Worm (Caenorhabditis elegans): Measurements from ENCODE around the gene atat-2.

Gene atat-2

DNA sequence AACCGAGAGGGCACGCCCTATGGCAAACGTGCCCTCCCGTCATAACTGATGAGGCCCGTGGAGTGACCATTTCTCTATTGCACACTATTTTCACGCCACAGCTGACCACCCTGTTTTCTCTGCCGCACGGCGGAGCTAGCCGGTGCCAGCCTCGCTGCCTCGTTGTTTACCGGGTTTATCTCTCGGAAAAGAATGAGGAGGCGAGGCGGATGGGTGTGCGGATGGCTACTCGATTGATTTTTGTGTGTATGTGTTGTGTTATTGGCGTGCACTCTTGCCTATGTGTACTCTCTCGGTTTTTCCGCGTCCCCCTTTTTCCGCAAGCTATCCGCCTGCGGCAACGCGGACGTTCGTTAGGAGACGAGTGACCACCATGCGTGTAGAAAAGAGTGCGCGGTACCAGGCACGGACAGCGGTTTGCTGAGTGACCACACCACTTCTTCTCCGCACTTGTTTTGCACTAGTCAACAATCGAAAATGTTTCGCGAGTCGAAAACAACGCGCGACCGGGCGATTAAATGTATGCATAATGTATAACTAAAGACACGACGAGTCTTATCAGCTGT, 36.8 kb upstream of the atat-2 start:
- 0 out of 2 replicates have a peak, but pooled peaks have one; percentile 50 for TF ChIP-seq tbx-11 (GFP tag; IDR thresholded peaks at IDR 0.05)
- TF ChIP-seq hmbx-1 (tag; optimal IDR thresholded peaks at IDR 0.05): no peak
- no peak for TF ChIP-seq ceh-36 (tag; optimal IDR thresholded peaks at IDR 0.05)
- TF ChIP-seq ama-1 (optimal IDR thresholded peaks at IDR 0.05): no peak
- peak; percentile 6; the same call in 1 of the 2 replicates for TF ChIP-seq scrt-1 (GFP tag; IDR thresholded peaks at IDR 0.05)
- peak; percentile 60 for TF ChIP-seq flt-1 (GFP tag; IDR thresholded peaks at IDR 0.05)
- TF ChIP-seq ceh-13 (GFP tag; optimal IDR thresholded peaks at IDR 0.05): peak; percentile 26
- no peak for TF ChIP-seq pes-1 (GFP tag; IDR thresholded peaks at IDR 0.05)
- TF ChIP-seq F13C5.2 (tag; optimal IDR thresholded peaks at IDR 0.05): peak; percentile 80
- TF ChIP-seq B0310.2 (tag; optimal IDR thresholded peaks at IDR 0.05): peak; percentile 74
- TF ChIP-seq aly-1 (tag; optimal IDR thresholded peaks at IDR 0.05): peak; percentile 77
- TF ChIP-seq hmg-4 (GFP tag; optimal IDR thresholded peaks at IDR 0.05): peak; percentile 94
- no peak for TF ChIP-seq tbx-37 (GFP tag; conservative IDR thresholded peaks at IDR 0.05)
- TF ChIP-seq hnd-1 (tag; optimal IDR thresholded peaks at IDR 0.05): no peak
- TF ChIP-seq ets-7 (tag; optimal IDR thresholded peaks at IDR 0.05): peak; percentile 76
- TF ChIP-seq tra-4 (tag; optimal IDR thresholded peaks at IDR 0.05): no peak
- 0 out of 2 replicates have a peak, but pooled peaks have one; percentile 36 for TF ChIP-seq sea-1 (GFP tag; conservative IDR thresholded peaks at IDR 0.05)

DNA sequence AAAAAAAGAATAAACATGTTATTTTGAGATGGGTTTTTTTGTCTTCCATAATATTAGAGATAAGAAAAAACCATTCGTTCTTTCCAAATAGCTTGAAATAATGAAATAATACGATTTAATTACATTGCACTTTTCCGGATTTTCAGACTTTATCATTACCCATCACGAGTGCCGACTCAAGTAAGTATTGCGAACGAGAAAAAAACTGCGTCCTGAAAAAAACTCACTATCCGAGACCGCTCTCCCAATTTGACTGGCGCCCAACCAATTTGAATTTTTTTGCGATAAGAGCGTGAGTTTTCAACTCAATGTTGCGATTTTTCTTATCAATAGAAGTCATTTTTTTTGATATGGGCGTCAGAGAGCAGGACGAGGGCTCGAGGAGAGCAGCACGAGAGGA, 35.9 kb upstream of the atat-2 start:
- TF ChIP-seq pes-1 (GFP tag; IDR thresholded peaks at IDR 0.05): no peak
- no peak for TF ChIP-seq aly-1 (tag; optimal IDR thresholded peaks at IDR 0.05)
- TF ChIP-seq F13C5.2 (tag; optimal IDR thresholded peaks at IDR 0.05): no peak
- TF ChIP-seq ceh-13 (GFP tag; optimal IDR thresholded peaks at IDR 0.05): no peak
- TF ChIP-seq scrt-1 (GFP tag; IDR thresholded peaks at IDR 0.05): no peak
- TF ChIP-seq hmg-4 (GFP tag; optimal IDR thresholded peaks at IDR 0.05): no peak
- no peak for TF ChIP-seq tbx-11 (GFP tag; IDR thresholded peaks at IDR 0.05)
- TF ChIP-seq tra-4 (tag; optimal IDR thresholded peaks at IDR 0.05): no peak

DNA sequence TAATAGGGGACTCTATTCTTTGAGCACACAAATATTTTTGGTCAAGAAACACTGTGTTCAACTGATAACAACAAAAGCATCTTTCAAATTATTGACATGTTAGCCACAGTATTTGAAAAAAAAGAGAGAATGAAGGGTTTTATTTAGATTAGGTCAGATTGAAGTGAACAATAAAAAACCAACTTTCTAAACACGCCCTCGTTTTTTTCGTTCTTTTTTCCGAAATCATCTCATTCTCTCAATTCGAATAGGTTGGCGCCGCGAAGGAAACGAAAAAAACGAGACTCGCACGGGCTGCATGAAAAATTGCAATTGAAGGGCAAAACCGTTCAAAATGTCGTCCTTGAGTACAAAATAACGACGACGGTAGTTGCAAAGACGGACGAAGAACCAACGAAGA, 34.6 kb upstream of the atat-2 start:
- TF ChIP-seq scrt-1 (GFP tag; IDR thresholded peaks at IDR 0.05): no peak
- TF ChIP-seq tra-4 (tag; optimal IDR thresholded peaks at IDR 0.05): no peak
- no peak for TF ChIP-seq ceh-13 (GFP tag; optimal IDR thresholded peaks at IDR 0.05)
- no peak for TF ChIP-seq F13C5.2 (tag; optimal IDR thresholded peaks at IDR 0.05)
- TF ChIP-seq hmg-4 (GFP tag; optimal IDR thresholded peaks at IDR 0.05): no peak
- no peak for TF ChIP-seq sea-1 (GFP tag; conservative IDR thresholded peaks at IDR 0.05)
- TF ChIP-seq B0310.2 (tag; optimal IDR thresholded peaks at IDR 0.05): no peak
- TF ChIP-seq ets-7 (tag; optimal IDR thresholded peaks at IDR 0.05): no peak
- TF ChIP-seq flt-1 (GFP tag; IDR thresholded peaks at IDR 0.05): no peak
- TF ChIP-seq tbx-37 (GFP tag; conservative IDR thresholded peaks at IDR 0.05): no peak
- TF ChIP-seq pes-1 (GFP tag; IDR thresholded peaks at IDR 0.05): no peak
- no peak for TF ChIP-seq aly-1 (tag; optimal IDR thresholded peaks at IDR 0.05)
- no peak for TF ChIP-seq ama-1 (optimal IDR thresholded peaks at IDR 0.05)

DNA sequence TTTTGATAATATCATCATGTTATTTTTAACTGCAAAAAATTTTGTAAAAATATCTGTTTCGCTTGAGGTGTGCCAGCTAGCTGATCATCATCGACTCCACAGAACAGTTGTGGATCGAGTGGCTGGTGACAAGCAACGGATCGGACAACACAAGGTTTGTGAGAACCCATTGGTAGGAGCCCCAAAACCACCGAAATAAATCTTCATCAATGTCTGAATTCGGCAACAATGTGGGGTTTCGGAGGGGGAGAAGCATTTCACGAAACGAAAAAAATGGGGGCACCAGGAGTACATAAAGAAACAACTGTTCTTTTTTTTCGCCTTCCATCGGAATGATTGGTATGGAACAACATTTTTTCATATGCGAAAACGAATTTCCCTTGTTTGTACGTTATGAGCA, 33.6 kb upstream of the atat-2 start:
- TF ChIP-seq flt-1 (GFP tag; IDR thresholded peaks at IDR 0.05) (no peak), pes-1 (GFP tag; IDR thresholded peaks at IDR 0.05) (no peak), hnd-1 (tag; optimal IDR thresholded peaks at IDR 0.05) (no peak), scrt-1 (GFP tag; IDR thresholded peaks at IDR 0.05) (no peak), tbx-11 (GFP tag; IDR thresholded peaks at IDR 0.05) (no peak), hmg-4 (GFP tag; optimal IDR thresholded peaks at IDR 0.05) (no peak), F13C5.2 (tag; optimal IDR thresholded peaks at IDR 0.05) (no peak), hmbx-1 (tag; optimal IDR thresholded peaks at IDR 0.05) (no peak), tra-4 (tag; optimal IDR thresholded peaks at IDR 0.05) (no peak), aly-1 (tag; optimal IDR thresholded peaks at IDR 0.05) (no peak), ama-1 (optimal IDR thresholded peaks at IDR 0.05) (no peak), tbx-37 (GFP tag; conservative IDR thresholded peaks at IDR 0.05) (no peak), sea-1 (GFP tag; conservative IDR thresholded peaks at IDR 0.05) (no peak), B0310.2 (tag; optimal IDR thresholded peaks at IDR 0.05) (no peak), ceh-13 (GFP tag; optimal IDR thresholded peaks at IDR 0.05) (no peak), ets-7 (tag; optimal IDR thresholded peaks at IDR 0.05) (no peak), ceh-36 (tag; optimal IDR thresholded peaks at IDR 0.05) (no peak)

DNA sequence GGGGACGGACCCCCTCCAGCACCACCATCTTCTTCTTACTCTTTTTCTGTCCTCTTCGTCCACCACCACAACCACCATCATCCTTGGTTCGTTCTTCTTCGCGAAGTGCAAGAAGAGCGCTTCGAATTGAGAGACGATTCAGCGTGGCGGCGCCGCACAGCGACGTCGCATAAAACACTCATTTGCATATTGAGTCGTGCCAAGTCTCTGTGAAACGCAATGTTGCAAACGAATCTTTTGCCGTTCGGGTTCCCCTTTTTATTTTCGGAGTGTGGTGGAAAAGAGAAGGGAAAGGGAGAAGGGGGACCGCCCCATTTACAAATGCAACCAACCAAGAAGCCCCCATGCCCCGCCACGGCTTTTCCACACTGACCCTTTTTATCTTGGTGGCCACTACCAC, 32.6 kb upstream of the atat-2 start:
- TF ChIP-seq flt-1 (GFP tag; IDR thresholded peaks at IDR 0.05) (0 out of 2 replicates have a peak, but pooled peaks have one; percentile 7), hmg-4 (GFP tag; optimal IDR thresholded peaks at IDR 0.05) (peak; percentile 75), aly-1 (tag; optimal IDR thresholded peaks at IDR 0.05) (peak; percentile 23), hmbx-1 (tag; optimal IDR thresholded peaks at IDR 0.05) (no peak), ets-7 (tag; optimal IDR thresholded peaks at IDR 0.05) (no peak), F13C5.2 (tag; optimal IDR thresholded peaks at IDR 0.05) (peak; percentile 55), ceh-36 (tag; optimal IDR thresholded peaks at IDR 0.05) (no peak), tbx-37 (GFP tag; conservative IDR thresholded peaks at IDR 0.05) (no peak), B0310.2 (tag; optimal IDR thresholded peaks at IDR 0.05) (peak; percentile 1), tbx-11 (GFP tag; IDR thresholded peaks at IDR 0.05) (no peak), pes-1 (GFP tag; IDR thresholded peaks at IDR 0.05) (no peak)

DNA sequence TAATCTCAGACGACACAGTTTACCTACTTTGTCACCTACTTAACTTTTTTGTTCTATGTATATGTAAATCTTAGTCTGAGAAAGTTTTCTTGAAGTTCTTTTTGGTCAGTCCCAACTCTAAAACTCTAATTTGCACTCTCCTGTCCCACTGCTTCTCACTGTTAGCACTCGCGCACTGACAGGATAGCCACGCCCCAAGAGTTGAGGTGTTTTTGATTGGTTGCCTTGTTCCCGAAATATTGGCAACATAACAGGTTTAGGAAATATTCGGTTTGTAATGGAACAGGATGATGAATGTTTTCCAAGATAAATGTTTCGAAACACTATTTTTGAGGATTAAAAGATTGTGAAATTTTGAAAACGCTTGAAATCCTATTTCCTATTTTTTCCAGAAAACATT, 31.8 kb upstream of the atat-2 start:
- TF ChIP-seq ama-1 (optimal IDR thresholded peaks at IDR 0.05) (no peak), tbx-11 (GFP tag; IDR thresholded peaks at IDR 0.05) (no peak), ceh-13 (GFP tag; optimal IDR thresholded peaks at IDR 0.05) (no peak), F13C5.2 (tag; optimal IDR thresholded peaks at IDR 0.05) (no peak), hnd-1 (tag; optimal IDR thresholded peaks at IDR 0.05) (no peak), tra-4 (tag; optimal IDR thresholded peaks at IDR 0.05) (no peak), scrt-1 (GFP tag; IDR thresholded peaks at IDR 0.05) (no peak), tbx-37 (GFP tag; conservative IDR thresholded peaks at IDR 0.05) (no peak), B0310.2 (tag; optimal IDR thresholded peaks at IDR 0.05) (no peak), sea-1 (GFP tag; conservative IDR thresholded peaks at IDR 0.05) (no peak), pes-1 (GFP tag; IDR thresholded peaks at IDR 0.05) (no peak)

DNA sequence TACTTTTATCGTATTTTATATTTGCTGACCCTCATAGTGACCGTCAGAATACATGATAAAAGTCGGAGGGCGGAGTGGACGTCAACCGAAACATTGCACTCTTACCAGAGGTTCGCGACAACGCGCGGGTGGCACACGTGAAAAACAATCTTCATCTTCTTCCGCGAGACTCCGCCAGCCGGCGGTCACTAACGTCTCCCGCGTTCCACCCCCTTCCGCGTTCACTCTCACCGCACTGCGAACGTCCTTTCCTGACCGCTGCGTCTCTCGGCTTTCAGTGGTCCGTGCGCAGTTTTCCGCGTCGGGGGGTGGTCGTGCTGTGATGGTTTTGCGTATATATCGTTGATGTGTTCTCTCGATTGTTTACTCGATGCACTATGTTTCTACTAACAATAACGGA, 30.7 kb upstream of the atat-2 start:
- peak; percentile 29 for TF ChIP-seq F13C5.2 (tag; optimal IDR thresholded peaks at IDR 0.05)
- no peak for TF ChIP-seq hmbx-1 (tag; optimal IDR thresholded peaks at IDR 0.05)
- 0 out of 2 replicates have a peak, but pooled peaks have one; percentile 34 for TF ChIP-seq flt-1 (GFP tag; IDR thresholded peaks at IDR 0.05)
- TF ChIP-seq sea-1 (GFP tag; conservative IDR thresholded peaks at IDR 0.05): 0 out of 2 replicates have a peak, but pooled peaks have one; percentile 16
- TF ChIP-seq aly-1 (tag; optimal IDR thresholded peaks at IDR 0.05): no peak
- 0 out of 2 replicates have a peak, but pooled peaks have one; percentile 19 for TF ChIP-seq scrt-1 (GFP tag; IDR thresholded peaks at IDR 0.05)
- peak; percentile 86 for TF ChIP-seq hmg-4 (GFP tag; optimal IDR thresholded peaks at IDR 0.05)

Measured in whole organism, early embryonic.